Worm (Caenorhabditis elegans) whole organism, L1 larva: ENCODE results near the gene sas-5.

Source experiments
- F16B12.6 ChIP-seq: fragments of 150-350 bp; optimal IDR thresholded peaks from 2 replicates; lab custom pipeline; 2014; ENCODE audit warnings: missing biosample characterization, missing genetic modification characterization
- alr-1 ChIP-seq: fragments of 200-800 bp; sonication (Bioruptor generic); optimal IDR thresholded peaks from 2 replicates; lab custom pipeline; 2018; ENCODE audit warnings: borderline replicate concordance, mild to moderate bottlenecking, missing genetic modification characterization, missing compliant biosample characterization
- ceh-82 ChIP-seq, 3 experiments: fragments of 150-350 bp in 1 of 3; sonication (generic microtip) in 2 of 3; optimal IDR thresholded peaks; 2 replicates each; lab custom pipeline; 2014 to 2017; ENCODE audit warnings: missing biosample characterization in 3 of 3, missing genetic modification characterization in 3 of 3
- elt-3 ChIP-seq, 6 experiments: fragments of 150-350 bp in 1 of 6; sonication (generic microtip); optimal IDR thresholded peaks; 2 replicates each; lab custom pipeline; 2017 to 2018; ENCODE audit warnings: missing biosample characterization in 6 of 6, missing genetic modification characterization in 6 of 6, inconsistent platforms in 1 of 6
- lsy-2 ChIP-seq, 2 experiments: fragments of 150-350 bp; optimal IDR thresholded peaks; 2 replicates each; lab custom pipeline; 2014; ENCODE audit warnings: missing biosample characterization in 2 of 2, missing genetic modification characterization in 2 of 2
- mdl-1 ChIP-seq, 2 experiments: fragments of 150-350 bp; optimal IDR thresholded peaks; 2 replicates each; lab custom pipeline; 2014 to 2017; ENCODE audit warnings: missing biosample characterization in 2 of 2, missing genetic modification characterization in 2 of 2, inconsistent platforms in 1 of 2
- nhr-11 ChIP-seq: fragments of 150-350 bp; optimal IDR thresholded peaks from 2 replicates; lab custom pipeline; 2014; ENCODE audit warnings: missing biosample characterization, missing genetic modification characterization
- nhr-19 ChIP-seq: fragments of 200-800 bp; sonication (Bioruptor generic); conservative IDR thresholded peaks from 2 replicates; pipeline ENCODE4 v1.3.6; 2022; ENCODE audit warnings: missing genetic modification characterization, missing compliant biosample characterization
- nhr-85 ChIP-seq: sonication (generic microtip); peaks from one replicate; lab custom pipeline; 2016; ENCODE audit warnings: missing genetic modification characterization, inconsistent platforms, missing compliant biosample characterization
- pag-3 ChIP-seq: sonication (generic microtip); optimal IDR thresholded peaks from 2 replicates; lab custom pipeline; 2017; ENCODE audit warnings: missing genetic modification characterization, mild to moderate bottlenecking, missing compliant biosample characterization, antibody characterized with exemption, borderline replicate concordance; ENCODE audit not compliant: insufficient read depth
- skn-1 ChIP-seq: fragments of 150-350 bp; optimal IDR thresholded peaks from 2 replicates; lab custom pipeline; 2014; ENCODE audit warnings: missing biosample characterization, missing genetic modification characterization
- unc-130 ChIP-seq: fragments of 150-350 bp; optimal IDR thresholded peaks from 2 replicates; lab custom pipeline; 2017; ENCODE audit warnings: missing biosample characterization, missing genetic modification characterization, inconsistent platforms
- unc-86 ChIP-seq: sonication (generic microtip); optimal IDR thresholded peaks from 2 replicates; lab custom pipeline; 2016; ENCODE audit warnings: missing genetic modification characterization, missing compliant biosample characterization

ce11 chrV:11649254-11649653 lies 38.7 kb downstream of the sas-5 start:
- no peak for TF ChIP-seq elt-3 (tag; optimal IDR thresholded peaks at IDR 0.05; lab: Kevin White, UChicago)
- no peak for TF ChIP-seq unc-130 (tag; lab: Kevin White, UChicago)
- no peak for TF ChIP-seq pag-3 (tag; lab: Kevin White, UChicago)
- no peak for TF ChIP-seq nhr-85 (tag; lab: Kevin White, UChicago)
- TF ChIP-seq ceh-82 (tag; optimal IDR thresholded peaks at IDR 0.05; lab: Kevin White, UChicago) = no peak
- no peak for TF ChIP-seq skn-1 (tag; lab: Kevin White, UChicago)
- TF ChIP-seq nhr-11 (tag; lab: Kevin White, UChicago) = no peak
- no peak for TF ChIP-seq alr-1 (tag; lab: Kevin White, UChicago)
- TF ChIP-seq unc-86 (tag; lab: Kevin White, UChicago) = no peak
- TF ChIP-seq F16B12.6 (tag; lab: Kevin White, UChicago) = no peak
- no peak for TF ChIP-seq nhr-19 (GFP tag; lab: Robert Waterston, UW)
- TF ChIP-seq lsy-2 (tag; optimal IDR thresholded peaks at IDR 0.05; lab: Kevin White, UChicago) = no peak
- no peak for TF ChIP-seq mdl-1 (tag; optimal IDR thresholded peaks at IDR 0.05; lab: Kevin White, UChicago)
